Fruit fly (Drosophila melanogaster) whole organism, prepupa: ENCODE measurements around the gene CG10550.

Source experiments
- Blimp-1 ChIP-seq: fragments of 200-800 bp; sonication (Bioruptor generic); optimal IDR thresholded peaks from 3 replicates; lab custom pipeline; 2017; ENCODE audit warnings: missing biosample characterization, missing genetic modification characterization, mild to moderate bottlenecking, moderate library complexity, missing genetic modification reagents
- CG8632 ChIP-seq: fragments of 200-800 bp; sonication (Bioruptor generic); optimal IDR thresholded peaks from 3 replicates; lab custom pipeline; 2016; ENCODE audit warnings: missing biosample characterization, missing genetic modification characterization
- Eip93F ChIP-seq: fragments of 200-800 bp; sonication (Bioruptor generic); optimal IDR thresholded peaks from 2 replicates; lab custom pipeline; 2016; ENCODE audit warnings: missing biosample characterization, mild to moderate bottlenecking, missing genetic modification characterization
- Ets21C ChIP-seq: fragments of 200-800 bp; sonication (Bioruptor generic); optimal IDR thresholded peaks from 3 replicates; lab custom pipeline; 2016; ENCODE audit warnings: missing biosample characterization, missing genetic modification characterization
- Gug ChIP-seq: fragments of 200-800 bp; sonication (Bioruptor generic); IDR thresholded peaks from 2 replicates; pipeline ENCODE4 v1.3.6; 2022; ENCODE audit warnings: missing biosample characterization, missing genetic modification characterization
- Hr4 ChIP-seq: fragments of 200-800 bp; sonication (Bioruptor generic); optimal IDR thresholded peaks from 3 replicates; lab custom pipeline; 2016; ENCODE audit warnings: missing biosample characterization, missing genetic modification characterization
- Lpt ChIP-seq: fragments of 200-800 bp; sonication (Bioruptor generic); optimal IDR thresholded peaks from 3 replicates; lab custom pipeline; 2016; ENCODE audit warnings: missing biosample characterization, missing genetic modification characterization
- OdsH ChIP-seq: fragments of 200-800 bp; sonication (Bioruptor generic); optimal IDR thresholded peaks from 3 replicates; lab custom pipeline; 2016; ENCODE audit warnings: missing biosample characterization, missing genetic modification characterization
- Smox ChIP-seq: fragments of 200-800 bp; sonication (Bioruptor generic); optimal IDR thresholded peaks from 3 replicates; lab custom pipeline; 2016; ENCODE audit warnings: missing biosample characterization, missing genetic modification characterization
- esn ChIP-seq: fragments of 200-800 bp; sonication (Bioruptor generic); optimal IDR thresholded peaks from 2 replicates; lab custom pipeline; 2016; ENCODE audit warnings: missing biosample characterization, mild to moderate bottlenecking, missing genetic modification characterization, moderate library complexity
- ss ChIP-seq, 2 experiments: fragments of 200-800 bp; sonication (Bioruptor generic); optimal IDR thresholded peaks; 2 replicates in 1 of 2; 3 replicates in 1 of 2; lab custom pipeline; 2017 to 2018; ENCODE audit warnings: mild to moderate bottlenecking in 2 of 2, missing biosample characterization in 2 of 2, missing genetic modification characterization in 2 of 2, moderate library complexity in 1 of 2
- topi ChIP-seq: fragments of 200-800 bp; sonication (Bioruptor generic); optimal IDR thresholded peaks from 3 replicates; lab custom pipeline; 2016; ENCODE audit warnings: missing biosample characterization, missing genetic modification characterization

DNA sequence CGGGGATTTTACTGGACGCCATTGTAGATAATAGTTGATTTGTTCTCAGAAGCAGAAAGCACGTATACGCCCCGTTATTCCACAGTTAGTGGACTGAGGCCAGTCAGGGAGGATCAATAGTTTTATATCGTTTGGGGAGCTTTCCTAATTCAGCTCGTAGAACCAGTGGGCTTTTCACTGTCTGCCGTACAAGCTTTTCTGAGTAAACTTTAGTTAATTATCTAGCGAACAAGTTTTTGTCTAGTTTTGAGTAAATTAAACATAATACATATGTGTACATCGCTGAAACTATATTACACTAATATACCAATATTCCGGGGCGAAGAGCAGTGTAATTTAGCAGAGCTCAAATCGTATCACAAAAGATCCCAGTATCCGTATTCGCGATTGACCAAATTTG is 14.5 kb upstream of the CG10550 start, which contains the start of gene CG10562:
- TF ChIP-seq Hr4 (GFP tag; lab: Kevin White, UChicago) (no peak), Gug (GFP tag; lab: Robert Waterston, UW) (no peak), Ets21C (no peak), CG8632 (GFP tag; lab: Kevin White, UChicago) (no peak), Lpt (GFP tag; lab: Kevin White, UChicago) (no peak), esn (GFP tag; lab: Kevin White, UChicago) (no peak), Blimp-1 (GFP tag; lab: Kevin White, UChicago) (no peak), Eip93F (GFP tag; lab: Kevin White, UChicago) (no peak), Smox (no peak), ss (GFP tag; optimal IDR thresholded peaks at IDR 0.05; lab: Kevin White, UChicago) (no peak), topi (GFP tag; lab: Kevin White, UChicago) (no peak), OdsH (GFP tag; lab: Kevin White, UChicago) (no peak)
